Fruit fly (Drosophila melanogaster) whole organism: ENCODE results near the gene MED1.

Experiments
- CG8478 ChIP-seq: fragments of >200 bp; optimal IDR thresholded peaks from 2 replicates; lab custom pipeline; 2018; ENCODE audit warnings: inconsistent platforms
- Dll ChIP-seq: fragments of >200 bp; optimal IDR thresholded peaks from 2 replicates; lab custom pipeline; 2017
- EcR ChIP-seq, 2 experiments: fragments of >200 bp; optimal IDR thresholded peaks; 2 replicates each; lab custom pipeline; 2017; ENCODE audit warnings: missing biosample characterization in 2 of 2, missing genetic modification characterization in 2 of 2, missing genetic modification reagents in 2 of 2
- pan ChIP-seq: fragments of >200 bp; optimal IDR thresholded peaks from 2 replicates; lab custom pipeline; 2017
- psq ChIP-seq: fragments of >200 bp; optimal IDR thresholded peaks from 2 replicates; lab custom pipeline; 2017
- usp ChIP-seq: fragments of >200 bp; optimal IDR thresholded peaks from 2 replicates; lab custom pipeline; 2017; ENCODE audit warnings: missing biosample characterization, missing genetic modification characterization, mixed read lengths

dm6 chr3L:21594408-21594807, 39.8 kb downstream of the MED1 start:
- TF ChIP-seq CG8478 (lab: Kevin White, UChicago) (no peak), pan (lab: Kevin White, UChicago) (no peak), psq (no peak), EcR (GFP tag; optimal IDR thresholded peaks at IDR 0.05; lab: Kevin White, UChicago) (no peak), Dll (lab: Kevin White, UChicago) (no peak), usp (GFP tag; lab: Kevin White, UChicago) (no peak)
